Worm (Caenorhabditis elegans): ENCODE data around the gene T27A10.6.

DNA sequence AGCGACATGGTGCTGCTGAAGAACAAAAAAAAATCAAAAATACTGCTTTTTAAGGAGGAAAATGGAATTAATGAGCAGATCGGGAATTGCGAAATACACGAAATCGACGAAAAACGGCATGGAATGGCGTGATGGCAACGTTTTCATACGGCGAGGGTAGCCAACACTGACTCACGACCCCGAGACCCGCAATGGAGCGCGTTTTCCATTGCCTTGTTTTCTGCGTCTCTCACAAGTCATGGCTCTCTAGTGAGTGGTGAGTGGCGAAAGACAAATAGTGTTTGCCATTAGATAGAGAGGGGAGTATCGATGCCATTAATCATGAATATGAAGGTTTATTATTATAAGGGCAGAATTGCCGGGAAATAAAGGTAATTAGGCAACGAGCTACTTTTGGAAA is 9.6 kb upstream of the T27A10.6 start, which contains the start of gene C18B2.4:
- TF ChIP-seq C04F5.9 (tag; optimal IDR thresholded peaks at IDR 0.05) (no peak), fkh-4 (tag; optimal IDR thresholded peaks at IDR 0.05; ENCODE audit: borderline replicate concordance) (no peak), unc-130 (tag; optimal IDR thresholded peaks at IDR 0.05) (no peak), nhr-76 (tag; optimal IDR thresholded peaks at IDR 0.05) (no peak), dpl-1 (GFP tag; optimal IDR thresholded peaks at IDR 0.05) (peak; percentile 15 to 49 (median 29)), ztf-11 (tag; optimal IDR thresholded peaks at IDR 0.05) (peak in 1 of 2 experiments; percentile 4), unc-98 (GFP tag; IDR thresholded peaks at IDR 0.05) (no peak), lin-39 (tag; optimal IDR thresholded peaks at IDR 0.05) (no peak), ama-1 (optimal IDR thresholded peaks at IDR 0.05) (no peak), aha-1 (tag; optimal IDR thresholded peaks at IDR 0.05) (no peak), hlh-4 (tag; optimal IDR thresholded peaks at IDR 0.05) (no peak), nhr-11 (tag; optimal IDR thresholded peaks at IDR 0.05) (no peak), unc-86 (tag; optimal IDR thresholded peaks at IDR 0.05) (peak; percentile 48), vab-15 (tag; optimal IDR thresholded peaks at IDR 0.05) (no peak)
